Fruit fly (Drosophila melanogaster) whole organism, embryonic: ENCODE measurements around the gene RhoGAP93B.

Experiments
- CG10462 ChIP-seq: fragments of 200-800 bp; sonication (Bioruptor generic); optimal IDR thresholded peaks from 2 replicates; lab custom pipeline; 2016; ENCODE audit warnings: missing biosample characterization, missing genetic modification characterization
- CG10565 ChIP-seq: fragments of 200-800 bp; sonication (Bioruptor generic); optimal IDR thresholded peaks from 3 replicates; lab custom pipeline; 2016; ENCODE audit warnings: missing biosample characterization, mild to moderate bottlenecking, missing genetic modification characterization
- CG11456 ChIP-seq: fragments of 200-800 bp; sonication (Bioruptor generic); IDR thresholded peaks from 3 replicates; pipeline ENCODE4 v1.3.6; 2022; ENCODE audit warnings: missing biosample characterization, missing genetic modification characterization
- CG15514 ChIP-seq: fragments of 200-800 bp; sonication (Bioruptor generic); optimal IDR thresholded peaks from 3 replicates; lab custom pipeline; 2017; ENCODE audit warnings: missing biosample characterization, missing genetic modification characterization, mild to moderate bottlenecking, moderate library complexity, missing genetic modification reagents
- CG16815 ChIP-seq: fragments of 200-800 bp; sonication (Bioruptor generic); optimal IDR thresholded peaks from 3 replicates; lab custom pipeline; 2017; ENCODE audit warnings: missing biosample characterization, mild to moderate bottlenecking, missing genetic modification characterization
- CG17568 ChIP-seq: fragments of 200-800 bp; sonication (Bioruptor generic); optimal IDR thresholded peaks from 2 replicates; lab custom pipeline; 2018; ENCODE audit warnings: missing biosample characterization, mild to moderate bottlenecking, missing genetic modification characterization, moderate library complexity
- CG18619 ChIP-seq: fragments of 200-800 bp; sonication (Bioruptor generic); optimal IDR thresholded peaks from 3 replicates; lab custom pipeline; 2017; ENCODE audit warnings: missing biosample characterization, mild to moderate bottlenecking, missing genetic modification characterization
- CG2116 ChIP-seq: fragments of 200-800 bp; sonication (Bioruptor generic); optimal IDR thresholded peaks from 3 replicates; lab custom pipeline; 2018; ENCODE audit warnings: missing biosample characterization, mild to moderate bottlenecking, missing genetic modification characterization
- CG32767 ChIP-seq: fragments of 200-800 bp; sonication (Bioruptor generic); IDR thresholded peaks from 2 replicates; pipeline ENCODE4 v1.3.6; 2022; ENCODE audit warnings: missing biosample characterization, missing genetic modification characterization
- CG32772 ChIP-seq: fragments of 200-800 bp; sonication (Bioruptor generic); IDR thresholded peaks from 2 replicates; pipeline ENCODE4 v1.3.6; 2022; ENCODE audit warnings: missing biosample characterization, missing genetic modification characterization
- CG3281 ChIP-seq: fragments of 200-800 bp; sonication (Bioruptor generic); optimal IDR thresholded peaks from 3 replicates; lab custom pipeline; 2017; ENCODE audit warnings: missing biosample characterization, mild to moderate bottlenecking, missing genetic modification characterization
- CG34422 ChIP-seq: fragments of 200-800 bp; sonication (Bioruptor generic); IDR thresholded peaks from 3 replicates; pipeline ENCODE4 v1.3.6; 2022; ENCODE audit warnings: missing biosample characterization, missing genetic modification characterization
- CG6765 ChIP-seq: fragments of 200-800 bp; sonication (Bioruptor generic); optimal IDR thresholded peaks from 3 replicates; lab custom pipeline; 2017; ENCODE audit warnings: missing biosample characterization, mild to moderate bottlenecking, missing genetic modification characterization
- CG7987 ChIP-seq: fragments of 200-800 bp; sonication (Bioruptor generic); optimal IDR thresholded peaks from 2 replicates; lab custom pipeline; 2018; ENCODE audit warnings: missing biosample characterization, mild to moderate bottlenecking, missing genetic modification characterization, moderate library complexity
- CG9817 ChIP-seq: fragments of 200-800 bp; sonication (Bioruptor generic); optimal IDR thresholded peaks from 2 replicates; lab custom pipeline; 2018; ENCODE audit warnings: missing biosample characterization, mild to moderate bottlenecking, missing genetic modification characterization, moderate library complexity
- Dll ChIP-seq: fragments of 200-800 bp; sonication (Bioruptor generic); IDR thresholded peaks from 4 replicates; pipeline ENCODE4 v1.3.6; 2022; ENCODE audit warnings: missing biosample characterization, missing genetic modification characterization; ENCODE audit not compliant: partially characterized antibody
- Ets97D ChIP-seq: fragments of 200-800 bp; sonication (Bioruptor generic); optimal IDR thresholded peaks from 3 replicates; lab custom pipeline; 2016; ENCODE audit warnings: missing biosample characterization, missing genetic modification characterization
- H2.0 ChIP-seq: fragments of 200-800 bp; sonication (Bioruptor generic); IDR thresholded peaks from 2 replicates; pipeline ENCODE4 v1.3.6; 2022; ENCODE audit warnings: missing biosample characterization, missing genetic modification characterization
- HLH3B ChIP-seq: fragments of 200-800 bp; sonication (Bioruptor generic); IDR thresholded peaks from 2 replicates; pipeline ENCODE4 v1.3.6; 2022; ENCODE audit warnings: missing biosample characterization, missing genetic modification characterization
- Hr3 ChIP-seq: fragments of 200-800 bp; sonication (Bioruptor generic); optimal IDR thresholded peaks from 3 replicates; lab custom pipeline; 2016; ENCODE audit warnings: missing biosample characterization, missing genetic modification characterization
- Kr ChIP-seq: fragments of 200-800 bp; sonication (Bioruptor generic); optimal IDR thresholded peaks from 2 replicates; lab custom pipeline; 2017; ENCODE audit warnings: missing biosample characterization, mild to moderate bottlenecking, missing genetic modification characterization
- Mrtf ChIP-seq: fragments of 200-800 bp; sonication (Bioruptor generic); IDR thresholded peaks from 3 replicates; pipeline ENCODE4 v1.3.6; 2022; ENCODE audit warnings: missing biosample characterization, missing genetic modification characterization
- Nf-YB ChIP-seq: fragments of 200-800 bp; sonication (Bioruptor generic); optimal IDR thresholded peaks from 3 replicates; lab custom pipeline; 2019; ENCODE audit warnings: missing biosample characterization, mild to moderate bottlenecking, missing genetic modification characterization, moderate library complexity
- Oli ChIP-seq: fragments of 200-800 bp; sonication (Bioruptor generic); optimal IDR thresholded peaks from 2 replicates; lab custom pipeline; 2018; ENCODE audit warnings: missing biosample characterization, mild to moderate bottlenecking, missing genetic modification characterization, moderate library complexity
- Optix ChIP-seq: fragments of 200-800 bp; sonication (Bioruptor generic); IDR thresholded peaks from 3 replicates; pipeline ENCODE4 v1.3.6; 2022; ENCODE audit warnings: missing biosample characterization, missing genetic modification characterization
- Pdp1 ChIP-seq, 2 experiments: fragments of 200-800 bp; sonication (Bioruptor generic); optimal IDR thresholded peaks; 3 replicates each; lab custom pipeline; 2016; ENCODE audit warnings: missing biosample characterization in 2 of 2, missing genetic modification characterization in 2 of 2, mild to moderate bottlenecking in 1 of 2, moderate library complexity in 1 of 2
- Ptx1 ChIP-seq: fragments of 200-800 bp; sonication (Bioruptor generic); IDR thresholded peaks from 2 replicates; pipeline ENCODE4 v1.3.6; 2022; ENCODE audit warnings: missing biosample characterization, missing genetic modification characterization
- amos ChIP-seq: fragments of 200-800 bp; sonication (Bioruptor generic); IDR thresholded peaks from 2 replicates; pipeline ENCODE4 v1.3.6; 2022; ENCODE audit warnings: missing biosample characterization, missing genetic modification characterization; ENCODE audit not compliant: partially characterized antibody
- az2 ChIP-seq: fragments of 200-800 bp; sonication (Bioruptor generic); optimal IDR thresholded peaks from 3 replicates; lab custom pipeline; 2016; ENCODE audit warnings: missing biosample characterization, missing genetic modification characterization
- bsh ChIP-seq, 2 experiments: fragments of 200-800 bp; sonication (Bioruptor generic); optimal IDR thresholded peaks; 2 replicates each; lab custom pipeline; 2017 to 2018; ENCODE audit warnings: mild to moderate bottlenecking in 2 of 2, missing biosample characterization in 2 of 2, missing genetic modification characterization in 2 of 2, moderate library complexity in 1 of 2
- caup ChIP-seq: fragments of 200-800 bp; sonication (Bioruptor generic); optimal IDR thresholded peaks from 3 replicates; lab custom pipeline; 2017; ENCODE audit warnings: missing biosample characterization, mild to moderate bottlenecking, missing genetic modification characterization, moderate library complexity; ENCODE audit not compliant: severe bottlenecking
- eve ChIP-seq, 2 experiments: fragments of >200 bp; optimal IDR thresholded peaks; 2 replicates each; lab custom pipeline; 2017; ENCODE audit warnings: missing biosample characterization in 2 of 2, missing genetic modification characterization in 2 of 2
- exex ChIP-seq: fragments of 200-800 bp; sonication (Bioruptor generic); optimal IDR thresholded peaks from 4 replicates; lab custom pipeline; 2018; ENCODE audit warnings: missing biosample characterization, mild to moderate bottlenecking, missing genetic modification characterization, moderate library complexity
- fd96Cb ChIP-seq: fragments of 200-800 bp; sonication (Bioruptor generic); optimal IDR thresholded peaks from 2 replicates; lab custom pipeline; 2018; ENCODE audit warnings: missing biosample characterization, mild to moderate bottlenecking, missing genetic modification characterization, moderate library complexity
- h ChIP-seq: fragments of >200 bp; optimal IDR thresholded peaks from 2 replicates; lab custom pipeline; 2017
- ind ChIP-seq: fragments of 200-800 bp; sonication (Bioruptor generic); optimal IDR thresholded peaks from 3 replicates; lab custom pipeline; 2016; ENCODE audit warnings: missing biosample characterization, missing genetic modification characterization
- ken ChIP-seq: fragments of 200-800 bp; sonication (Bioruptor generic); IDR thresholded peaks from 3 replicates; pipeline ENCODE4 v1.3.6; 2022; ENCODE audit warnings: missing biosample characterization, missing genetic modification characterization
- lilli ChIP-seq: fragments of 200-800 bp; sonication (Bioruptor generic); optimal IDR thresholded peaks from 3 replicates; lab custom pipeline; 2016; ENCODE audit warnings: missing biosample characterization, missing genetic modification characterization
- lov ChIP-seq, 2 experiments: fragments of 200-800 bp in 1 of 2; fragments of >200 bp in 1 of 2; sonication (Bioruptor generic) in 1 of 2; IDR thresholded peaks in 1 of 2; optimal IDR thresholded peaks in 1 of 2; 2 replicates in 1 of 2; 3 replicates in 1 of 2; pipeline versions ENCODE4 v1.3.6 to Lab custom; 2017 to 2022; ENCODE audit warnings: missing biosample characterization in 1 of 2, missing genetic modification characterization in 1 of 2
- mld ChIP-seq: fragments of 200-800 bp; sonication (Bioruptor generic); IDR thresholded peaks from 3 replicates; pipeline ENCODE4 v1.3.6; 2022; ENCODE audit warnings: missing biosample characterization, missing genetic modification characterization; ENCODE audit not compliant: partially characterized antibody
- onecut ChIP-seq: fragments of 200-800 bp; sonication (Bioruptor generic); IDR thresholded peaks from 2 replicates; pipeline ENCODE4 v1.3.6; 2022; ENCODE audit warnings: missing biosample characterization, missing genetic modification characterization
- pan ChIP-seq, 4 experiments: fragments of >200 bp in 3 of 4; fragments of 200-800 bp in 1 of 4; sonication (Bioruptor generic) in 1 of 4; optimal IDR thresholded peaks in 3 of 4; IDR thresholded peaks in 1 of 4; 2 replicates each; pipeline versions ENCODE4 v1.3.6 to Lab custom; 2017 to 2022; ENCODE audit warnings: missing biosample characterization in 2 of 4, missing genetic modification characterization in 2 of 4, mixed read lengths in 1 of 4
- pros ChIP-seq: fragments of 200-800 bp; sonication (Bioruptor generic); optimal IDR thresholded peaks from 3 replicates; lab custom pipeline; 2019; ENCODE audit warnings: missing biosample characterization, mild to moderate bottlenecking, missing genetic modification characterization, moderate library complexity
- slp2 ChIP-seq: fragments of 200-800 bp; sonication (Bioruptor generic); optimal IDR thresholded peaks from 2 replicates; lab custom pipeline; 2016; ENCODE audit warnings: missing biosample characterization, missing genetic modification characterization
- tgo ChIP-seq: fragments of 200-800 bp; sonication (Bioruptor generic); IDR thresholded peaks from 3 replicates; pipeline ENCODE4 v1.3.6; 2022; ENCODE audit warnings: missing biosample characterization, missing genetic modification characterization
- trem ChIP-seq: fragments of 200-800 bp; optimal IDR thresholded peaks from 3 replicates; lab custom pipeline; 2019; ENCODE audit warnings: missing biosample characterization, mild to moderate bottlenecking, missing genetic modification characterization, moderate library complexity
- vvl ChIP-seq: fragments of 200-800 bp; sonication (Bioruptor generic); IDR thresholded peaks from 2 replicates; pipeline ENCODE4 v1.3.6; 2022; ENCODE audit warnings: missing biosample characterization, missing genetic modification characterization

RhoGAP93B gene

dm6 chr3R:21107907-21108591, 10.4 kb upstream of the RhoGAP93B start, which contains the start of the genes Sec15 and rtet (continued):
- TF ChIP-seq CG18619 (GFP tag; lab: Kevin White, UChicago) (peak; percentile 55), CG9817 (tag; lab: Kevin White, UChicago) (peak; percentile 52), az2 (GFP tag; lab: Kevin White, UChicago) (peak; percentile 33), onecut (GFP tag; lab: Robert Waterston, UW) (peak; percentile 75), lov (optimal IDR thresholded peaks at IDR 0.05; lab: Kevin White, UChicago) (no peak), lov (GFP tag; IDR thresholded peaks at IDR 0.05; lab: Robert Waterston, UW) (peak; percentile 70; the same call in 1 of the 3 replicates), CG16815 (GFP tag; lab: Kevin White, UChicago) (peak; percentile 29), amos (peak; percentile 40; the same call in 1 of the 2 replicates), HLH3B (GFP tag; lab: Robert Waterston, UW) (peak; percentile 38; the same call in 1 of the 2 replicates), Dll (GFP tag; lab: Robert Waterston, UW) (peak; percentile 75; the same call in 3 of the 4 replicates), exex (tag; lab: Kevin White, UChicago) (peak; percentile 66), Kr (GFP tag; lab: Kevin White, UChicago) (no peak), pan (optimal IDR thresholded peaks at IDR 0.05; lab: Kevin White, UChicago) (no peak), pan (GFP tag; optimal IDR thresholded peaks at IDR 0.05 in 1 of 2, IDR thresholded peaks at IDR 0.05 in 1 of 2) (peak in 1 of 2 experiments; percentile 54), Ets97D (GFP tag; lab: Kevin White, UChicago) (peak; percentile 17), vvl (peak; percentile 76), tgo (peak; percentile 51; the same call in 1 of the 3 replicates), mld (GFP tag; lab: Robert Waterston, UW) (peak; percentile 46; the same call in 1 of the 3 replicates), Oli (tag; lab: Kevin White, UChicago) (peak; percentile 48), Nf-YB (GFP tag; lab: Kevin White, UChicago) (peak; percentile 26), CG6765 (GFP tag; lab: Kevin White, UChicago) (peak; percentile 25), Ptx1 (GFP tag; lab: Robert Waterston, UW) (peak; percentile 48; the same call in 1 of the 2 replicates), H2.0 (GFP tag; lab: Robert Waterston, UW) (peak; percentile 67), CG3281 (GFP tag; lab: Kevin White, UChicago) (peak; percentile 57), slp2 (GFP tag; lab: Kevin White, UChicago) (peak; percentile 25), Hr3 (GFP tag; lab: Kevin White, UChicago) (peak; percentile 60), CG32767 (GFP tag; lab: Robert Waterston, UW) (no peak), lilli (GFP tag; lab: Kevin White, UChicago) (peak; percentile 67), CG10462 (GFP tag; lab: Kevin White, UChicago) (no peak), CG15514 (GFP tag; lab: Kevin White, UChicago) (peak; percentile 61), trem (peak; percentile 48), bsh (GFP tag; optimal IDR thresholded peaks at IDR 0.05; lab: Kevin White, UChicago) (peak in 1 of 2 experiments; percentile 67), CG7987 (GFP tag; lab: Kevin White, UChicago) (no peak), CG10565 (GFP tag; lab: Kevin White, UChicago) (no peak), Pdp1 (GFP tag; optimal IDR thresholded peaks at IDR 0.05; lab: Kevin White, UChicago) (peak in 1 of 2 experiments; percentile 11), CG17568 (no peak), ken (peak; percentile 75), caup (GFP tag; lab: Kevin White, UChicago) (peak; percentile 41), h (lab: Kevin White, UChicago) (no peak), CG2116 (GFP tag; lab: Kevin White, UChicago) (peak; percentile 70), fd96Cb (tag; lab: Kevin White, UChicago) (peak; percentile 49), Optix (GFP tag; lab: Robert Waterston, UW) (peak; percentile 54; the same call in 2 of the 3 replicates), CG34422 (peak; percentile 30; the same call in 2 of the 3 replicates), pros (GFP tag; lab: Kevin White, UChicago) (no peak), CG32772 (GFP tag; lab: Robert Waterston, UW) (no peak; the same call in 1 of the 2 replicates), Mrtf (GFP tag; lab: Robert Waterston, UW) (peak; percentile 49; the same call in 2 of the 3 replicates), eve (GFP tag; optimal IDR thresholded peaks at IDR 0.05; lab: Kevin White, UChicago) (no peak), ind (GFP tag; lab: Kevin White, UChicago) (peak; percentile 57), CG11456 (peak; percentile 45; the same call in 1 of the 3 replicates)
